Fruit fly (Drosophila melanogaster) whole organism, adult: ENCODE data around the gene CG11034.

Source experiments
- CG11617 ChIP-seq: fragments of 200-800 bp; sonication (Bioruptor generic); optimal IDR thresholded peaks from 2 replicates; lab custom pipeline; 2017; ENCODE audit warnings: mild to moderate bottlenecking, missing biosample characterization, missing genetic modification reagents, missing genetic modification characterization
- CG7045 ChIP-seq: fragments of 200-800 bp; sonication (Bioruptor generic); optimal IDR thresholded peaks from 2 replicates; lab custom pipeline; 2017; ENCODE audit warnings: missing biosample characterization, mild to moderate bottlenecking, missing genetic modification characterization
- CG7101 ChIP-seq: fragments of 200-800 bp; sonication (Bioruptor generic); optimal IDR thresholded peaks from 2 replicates; lab custom pipeline; 2018; ENCODE audit warnings: missing biosample characterization, mild to moderate bottlenecking, missing genetic modification characterization, moderate library complexity
- Crg-1 ChIP-seq: fragments of 200-800 bp; sonication (Bioruptor generic); optimal IDR thresholded peaks from 2 replicates; lab custom pipeline; 2016; ENCODE audit warnings: missing biosample characterization, missing genetic modification characterization
- bab1 ChIP-seq: fragments of 200-800 bp; sonication (Bioruptor generic); optimal IDR thresholded peaks from 3 replicates; lab custom pipeline; 2019; ENCODE audit warnings: missing biosample characterization, mild to moderate bottlenecking, missing genetic modification characterization, moderate library complexity
- cnc ChIP-seq, 2 experiments: fragments of >200 bp; optimal IDR thresholded peaks; 2 replicates each; lab custom pipeline; 2017
- pad ChIP-seq: fragments of 200-800 bp; sonication (Bioruptor generic); optimal IDR thresholded peaks from 3 replicates; lab custom pipeline; 2017; ENCODE audit warnings: missing biosample characterization, missing genetic modification characterization, mild to moderate bottlenecking, moderate library complexity, missing genetic modification reagents
- tj ChIP-seq: fragments of 200-800 bp; sonication (Bioruptor generic); optimal IDR thresholded peaks from 3 replicates; lab custom pipeline; 2017; ENCODE audit warnings: missing biosample characterization, mild to moderate bottlenecking, missing genetic modification characterization, moderate library complexity

DNA sequence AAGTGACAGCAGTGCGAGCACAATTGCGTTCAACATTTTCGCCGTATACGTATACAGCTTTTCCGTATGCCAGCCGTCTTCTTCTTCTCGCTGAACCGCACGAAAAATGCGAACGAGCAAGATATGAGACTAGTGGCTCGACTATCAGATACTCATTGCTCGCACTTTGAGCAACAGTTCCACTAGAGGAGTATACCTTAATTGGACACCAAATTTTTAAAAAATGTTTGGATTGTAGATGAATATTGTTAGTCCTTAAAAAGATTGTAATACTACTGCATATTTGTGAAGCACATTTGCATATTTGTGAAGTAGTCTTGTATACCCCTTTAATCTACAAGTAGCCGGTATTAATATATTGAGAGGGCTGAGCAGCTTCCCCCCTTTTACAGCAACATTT is 27.0 kb upstream of the CG11034 start:
- TF ChIP-seq tj (GFP tag; lab: Kevin White, UChicago) (no peak), cnc (optimal IDR thresholded peaks at IDR 0.05; lab: Kevin White, UChicago) (no peak), pad (GFP tag; lab: Kevin White, UChicago) (no peak), CG7101 (tag; lab: Kevin White, UChicago) (no peak), CG7045 (GFP tag; lab: Kevin White, UChicago) (no peak), CG11617 (no peak), bab1 (GFP tag; lab: Kevin White, UChicago) (no peak), Crg-1 (no peak)
